Worm (Caenorhabditis elegans): ENCODE measurements around the gene C34C6.10.

C34C6.10 gene

ce11 chrII:8683933-8684332 is 11.8 kb downstream of the C34C6.10 start:
- TF ChIP-seq efl-1 (GFP tag; optimal IDR thresholded peaks at IDR 0.05), result peak; percentile 6
- TF ChIP-seq hmg-1.2 (GFP tag; IDR thresholded peaks at IDR 0.05), result 0 out of 2 replicates have a peak, but pooled peaks have one; percentile 25
- no peak for TF ChIP-seq mel-28 (tag; optimal IDR thresholded peaks at IDR 0.05; ENCODE audit: borderline replicate concordance)
- peak; percentile 34 for TF ChIP-seq dpl-1 (GFP tag; optimal IDR thresholded peaks at IDR 0.05)
- peak; percentile 61 for TF ChIP-seq F33H1.4 (GFP tag; IDR thresholded peaks at IDR 0.05)
- TF ChIP-seq athp-1 (tag; optimal IDR thresholded peaks at IDR 0.05), result peak; percentile 99
- TF ChIP-seq rcor-1 (GFP tag; IDR thresholded peaks at IDR 0.05), result 0 out of 2 replicates have a peak, but pooled peaks have one; percentile 34
- peak; percentile 19 for TF ChIP-seq snpc-1.1 (tag; optimal IDR thresholded peaks at IDR 0.05; ENCODE audit: insufficient read depth)
- TF ChIP-seq ztf-25 (GFP tag; IDR thresholded peaks at IDR 0.05), result no peak
- TF ChIP-seq snpc-1.3 (tag; optimal IDR thresholded peaks at IDR 0.05; ENCODE audit: insufficient read depth), result peak; percentile 31
- no peak for TF ChIP-seq ceh-100 (GFP tag; IDR thresholded peaks at IDR 0.05)
- TF ChIP-seq lin-35 (GFP tag; optimal IDR thresholded peaks at IDR 0.05), result peak in 1 of 3 experiments; percentile 57
- no peak for TF ChIP-seq ccch-3 (GFP tag; optimal IDR thresholded peaks at IDR 0.05)
- TF ChIP-seq madf-8 (GFP tag; conservative IDR thresholded peaks at IDR 0.05), result peak; percentile 44; the same call in 1 of the 2 replicates
- 0 out of 2 replicates have a peak, but pooled peaks have one; percentile 36 for TF ChIP-seq C17E4.6 (GFP tag; IDR thresholded peaks at IDR 0.05)
- TF ChIP-seq lsl-1 (GFP tag; optimal IDR thresholded peaks at IDR 0.05), result peak; percentile 52

- TF ChIP-seq mxl-1 (tag; optimal IDR thresholded peaks at IDR 0.05) (no peak), nhr-80 (tag; optimal IDR thresholded peaks at IDR 0.05) (peak; percentile 8), F22D6.2 (tag; optimal IDR thresholded peaks at IDR 0.05) (no peak), nfya-2 (GFP tag; IDR thresholded peaks at IDR 0.05) (no peak)
Measured at ce11 chrII:8679799-8680198, 15.9 kb downstream of the C34C6.10 start.

ce11 chrII:8675369-8675768 is 20.3 kb downstream of the C34C6.10 start:
- TF ChIP-seq rec-8 (tag; optimal IDR thresholded peaks at IDR 0.05) (no peak), cebp-1 (GFP tag; IDR thresholded peaks at IDR 0.05) (peak; percentile 61; the same call in 1 of the 2 replicates), cebp-1 (tag; optimal IDR thresholded peaks at IDR 0.05) (peak; percentile 96)

ce11 chrII:8670835-8671234 is 24.8 kb downstream of the C34C6.10 start:
- TF ChIP-seq F23B12.7 (tag; optimal IDR thresholded peaks at IDR 0.05; ENCODE audit: insufficient read depth), result no peak
- no peak for TF ChIP-seq F57A8.1 (GFP tag; optimal IDR thresholded peaks at IDR 0.05)
- TF ChIP-seq tbp1 (GFP tag; optimal IDR thresholded peaks at IDR 0.05), result peak; percentile 28
- TF ChIP-seq xnd-1 (tag; optimal IDR thresholded peaks at IDR 0.05), result no peak
- TF ChIP-seq lir-1 (GFP tag; conservative IDR thresholded peaks at IDR 0.05), result no peak
- no peak for TF ChIP-seq unc-130 (GFP tag; optimal IDR thresholded peaks at IDR 0.05)
- no peak; the same call in 1 of the 2 replicates for TF ChIP-seq D2030.7 (GFP tag; IDR thresholded peaks at IDR 0.05)
- no peak for TF ChIP-seq let-607 (tag; optimal IDR thresholded peaks at IDR 0.05)
- TF ChIP-seq ztf-18 (tag; optimal IDR thresholded peaks at IDR 0.05), result no peak
- TF ChIP-seq aptf-3 (GFP tag; IDR thresholded peaks at IDR 0.05), result no peak
- TF ChIP-seq madf-10 (tag; optimal IDR thresholded peaks at IDR 0.05), result no peak
- no peak for TF ChIP-seq ama-1 (optimal IDR thresholded peaks at IDR 0.05)
- TF ChIP-seq ama-1 (GFP tag; optimal IDR thresholded peaks at IDR 0.05), result no peak
- peak; percentile 47 for TF ChIP-seq him-1 (tag; optimal IDR thresholded peaks at IDR 0.05)
- TF ChIP-seq lsl-1 (GFP tag; optimal IDR thresholded peaks at IDR 0.05), result peak; percentile 6
- TF ChIP-seq attf-5 (GFP tag; optimal IDR thresholded peaks at IDR 0.05), result no peak
- TF ChIP-seq lin-40 (tag; optimal IDR thresholded peaks at IDR 0.05), result no peak
- no peak for TF ChIP-seq F37B4.10 (GFP tag; IDR thresholded peaks at IDR 0.05)
- no peak for TF ChIP-seq F33H1.4 (GFP tag; IDR thresholded peaks at IDR 0.05)
- no peak for TF ChIP-seq hlh-12 (tag; optimal IDR thresholded peaks at IDR 0.05)
- no peak for TF ChIP-seq madf-3 (GFP tag; IDR thresholded peaks at IDR 0.05)
- no peak for TF ChIP-seq dpff-1 (tag; optimal IDR thresholded peaks at IDR 0.05)
- TF ChIP-seq akir-1 (GFP tag; optimal IDR thresholded peaks at IDR 0.05), result no peak
- no peak for TF ChIP-seq T07F8.4 (tag; optimal IDR thresholded peaks at IDR 0.05)
